Worm (Caenorhabditis elegans) whole organism, L4/young adult: ENCODE results near the gene C28H8.8.

Experiments
- W03F9.2 ChIP-seq: fragments of 150-350 bp; optimal IDR thresholded peaks from 2 replicates; lab custom pipeline; 2014; ENCODE audit warnings: missing biosample characterization, missing genetic modification characterization
- dao-5 ChIP-seq: sonication (generic microtip); optimal IDR thresholded peaks from 2 replicates; lab custom pipeline; 2016; ENCODE audit warnings: missing genotype, missing genetic modification characterization, moderate library complexity, missing compliant biosample characterization
- him-1 ChIP-seq: sonication (generic microtip); optimal IDR thresholded peaks from 2 replicates; lab custom pipeline; 2016; ENCODE audit warnings: missing genotype, missing genetic modification reagents, missing genetic modification characterization, missing compliant biosample characterization

The C28H8.8 gene

DNA sequence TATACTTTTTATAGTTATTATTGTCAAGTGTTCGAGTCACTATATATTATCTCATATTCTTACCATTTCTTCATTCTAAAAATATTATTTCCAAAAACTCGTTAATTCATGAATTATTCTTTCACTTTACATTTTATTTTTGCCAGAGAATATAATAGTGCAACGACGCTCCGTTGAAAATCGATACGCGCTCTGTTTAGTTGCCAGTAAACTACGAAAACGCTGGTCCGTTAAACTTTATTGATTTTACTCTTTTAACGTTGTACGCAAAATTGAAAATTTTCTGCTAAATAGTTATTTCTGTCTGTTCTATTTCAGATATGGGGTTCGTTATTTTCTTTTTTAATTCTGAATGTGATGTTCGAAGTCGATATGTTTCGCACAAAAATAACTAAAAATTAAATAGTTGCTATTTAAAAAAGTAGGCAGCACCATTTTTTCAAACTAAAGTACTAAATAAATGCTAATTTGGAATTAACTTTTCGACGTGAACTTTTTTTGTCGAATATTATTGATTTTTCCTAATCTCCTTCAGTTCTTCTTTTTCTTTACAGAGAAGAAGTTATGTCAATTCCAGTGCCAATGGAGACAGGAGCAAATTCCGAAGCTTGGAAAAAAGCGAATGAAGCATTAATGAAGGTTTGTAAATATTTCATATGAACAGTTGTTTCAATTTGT is 9.1 kb downstream of the C28H8.8 start, which contains the start of gene hpo-10:
Gene hpo-10 (plus strand): TSS at position 199 of the 678 bp plus-strand sequence.
- TF ChIP-seq him-1 (tag; lab: Kevin White, UChicago) (no peak), dao-5 (tag; lab: Kevin White, UChicago) (no peak), W03F9.2 (tag; lab: Kevin White, UChicago) (no peak)

DNA sequence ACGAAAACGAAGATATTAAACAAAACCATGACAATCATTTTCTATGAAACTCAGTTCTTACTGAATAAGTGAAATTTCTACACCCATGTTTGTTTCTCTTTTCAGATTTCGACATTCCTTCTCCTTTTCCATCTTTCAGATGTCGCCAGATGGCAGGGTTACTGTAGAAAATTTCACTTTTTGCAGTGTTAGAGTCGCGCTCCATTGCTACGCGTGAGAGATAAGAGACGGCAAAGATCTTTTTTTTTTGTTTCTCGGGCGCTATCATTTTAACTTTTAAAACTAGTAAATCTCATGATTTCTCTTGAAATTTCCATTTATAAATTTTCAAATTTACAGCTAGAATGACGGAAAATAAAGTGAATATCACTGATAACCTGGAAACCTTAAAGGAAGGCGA is 10.4 kb downstream of the C28H8.8 start, which contains the start of the genes mig-21 and F01F1.2:
Gene mig-21 (minus strand): TSS at position 166 of the 400 bp plus-strand sequence.
Gene F01F1.2 (plus strand): TSS at position 340 of the 400 bp plus-strand sequence.
- TF ChIP-seq W03F9.2 (tag; lab: Kevin White, UChicago) (no peak), dao-5 (tag; lab: Kevin White, UChicago) (no peak), him-1 (tag; lab: Kevin White, UChicago) (no peak)

DNA sequence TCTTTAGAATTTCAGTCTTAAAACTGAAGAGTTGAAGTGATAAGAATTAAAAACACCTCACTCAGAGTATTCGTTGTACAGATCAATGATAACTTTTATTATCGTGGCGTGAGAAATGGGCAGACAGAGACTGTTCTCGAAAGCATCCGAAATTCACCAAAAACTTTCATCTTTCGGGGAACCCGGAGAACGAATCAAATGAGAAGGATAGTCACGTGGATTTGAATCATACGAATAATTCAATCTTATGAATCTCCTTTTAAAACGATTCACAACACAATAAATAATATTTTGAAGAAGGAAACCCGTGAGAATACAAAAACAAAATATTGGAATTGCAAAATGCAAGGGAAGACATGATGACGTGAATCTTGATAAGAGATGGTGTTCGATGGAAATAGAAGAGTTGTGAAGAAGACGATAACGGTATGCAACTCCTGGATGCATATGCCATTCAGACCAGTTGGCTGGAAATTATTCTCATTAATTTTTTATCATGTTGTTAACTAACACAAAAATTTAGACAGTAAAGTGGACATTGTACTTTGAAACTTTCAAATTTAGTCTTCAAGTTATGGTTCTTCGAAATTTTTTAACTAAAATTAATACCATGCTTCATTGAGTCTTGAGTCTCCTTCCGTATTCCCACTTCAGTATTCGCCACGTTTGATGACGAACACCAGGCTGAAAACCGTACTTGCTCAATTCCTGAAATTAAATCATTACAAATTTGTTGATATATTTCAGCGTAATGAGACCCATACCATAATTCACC is 11.5 kb downstream of the C28H8.8 start:
- TF ChIP-seq him-1 (tag; lab: Kevin White, UChicago): no peak
- TF ChIP-seq dao-5 (tag; lab: Kevin White, UChicago): no peak
- TF ChIP-seq W03F9.2 (tag; lab: Kevin White, UChicago): no peak

DNA sequence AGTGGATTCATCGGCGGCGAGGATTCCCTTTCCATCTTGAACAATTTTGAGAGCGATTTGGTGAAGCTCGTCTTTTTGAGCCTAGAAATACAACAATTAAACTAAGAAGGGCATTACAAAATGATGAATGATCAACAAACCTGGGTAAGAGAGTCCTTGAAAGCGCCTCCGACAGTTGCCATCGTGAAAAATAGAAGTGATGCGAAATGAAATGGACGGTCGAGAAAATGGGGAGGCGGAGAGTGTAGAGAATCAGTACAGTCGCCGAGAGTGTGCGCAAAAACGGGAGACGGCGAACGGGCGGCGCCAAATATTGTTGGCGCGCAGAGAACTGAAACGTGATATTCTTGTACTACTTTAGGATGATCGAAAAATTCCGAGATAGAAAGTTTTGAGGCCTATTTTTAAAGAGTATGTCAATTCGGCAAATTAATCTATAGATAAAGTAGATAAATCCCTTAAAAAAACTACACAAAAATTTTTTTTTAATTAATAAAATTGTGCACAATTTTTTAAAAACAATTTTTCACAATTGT is 12.4 kb downstream of the C28H8.8 start, which contains the start of gene aldo-2:
Gene aldo-2 (minus strand): TSS at position 486 of the 536 bp plus-strand sequence.
- TF ChIP-seq him-1 (tag; lab: Kevin White, UChicago): no peak
- TF ChIP-seq dao-5 (tag; lab: Kevin White, UChicago): no peak
- TF ChIP-seq W03F9.2 (tag; lab: Kevin White, UChicago): no peak

DNA sequence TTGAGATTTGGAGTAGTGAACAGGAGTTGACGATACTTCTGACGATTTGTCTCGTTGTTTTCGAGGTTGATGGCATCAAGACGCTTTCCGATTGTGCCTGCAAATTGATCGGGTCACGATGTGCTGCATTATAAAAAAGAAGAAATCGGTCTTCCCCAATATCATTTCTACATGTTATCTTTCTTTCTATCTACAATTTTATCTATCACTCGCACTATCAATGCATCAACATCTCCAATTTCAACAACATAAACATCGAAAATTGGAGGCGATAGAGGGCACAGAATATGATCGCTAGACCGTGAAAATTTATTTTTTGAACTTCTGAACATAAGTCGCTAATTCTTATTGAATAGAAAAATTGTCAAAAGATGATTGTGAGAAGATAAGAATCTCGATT is 12.9 kb downstream of the C28H8.8 start:
- no peak for TF ChIP-seq W03F9.2 (tag; lab: Kevin White, UChicago)
- TF ChIP-seq dao-5 (tag; lab: Kevin White, UChicago): no peak
- no peak for TF ChIP-seq him-1 (tag; lab: Kevin White, UChicago)

DNA sequence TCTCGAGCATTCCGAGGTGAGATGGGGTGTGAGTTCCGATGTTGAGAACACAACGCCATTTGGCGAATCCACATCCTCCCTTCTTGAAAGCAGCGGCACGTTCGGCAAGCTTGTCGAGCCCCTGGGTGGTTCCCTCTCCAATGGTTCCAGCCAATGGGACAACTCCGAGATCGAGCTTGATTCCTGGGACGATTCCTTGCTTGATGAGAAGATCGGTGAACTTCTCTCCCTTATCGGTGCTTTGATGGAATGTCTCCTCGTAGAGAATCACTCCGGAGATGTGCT is 13.2 kb downstream of the C28H8.8 start:
- TF ChIP-seq W03F9.2 (tag; lab: Kevin White, UChicago) (no peak), dao-5 (tag; lab: Kevin White, UChicago) (no peak), him-1 (tag; lab: Kevin White, UChicago) (no peak)

DNA sequence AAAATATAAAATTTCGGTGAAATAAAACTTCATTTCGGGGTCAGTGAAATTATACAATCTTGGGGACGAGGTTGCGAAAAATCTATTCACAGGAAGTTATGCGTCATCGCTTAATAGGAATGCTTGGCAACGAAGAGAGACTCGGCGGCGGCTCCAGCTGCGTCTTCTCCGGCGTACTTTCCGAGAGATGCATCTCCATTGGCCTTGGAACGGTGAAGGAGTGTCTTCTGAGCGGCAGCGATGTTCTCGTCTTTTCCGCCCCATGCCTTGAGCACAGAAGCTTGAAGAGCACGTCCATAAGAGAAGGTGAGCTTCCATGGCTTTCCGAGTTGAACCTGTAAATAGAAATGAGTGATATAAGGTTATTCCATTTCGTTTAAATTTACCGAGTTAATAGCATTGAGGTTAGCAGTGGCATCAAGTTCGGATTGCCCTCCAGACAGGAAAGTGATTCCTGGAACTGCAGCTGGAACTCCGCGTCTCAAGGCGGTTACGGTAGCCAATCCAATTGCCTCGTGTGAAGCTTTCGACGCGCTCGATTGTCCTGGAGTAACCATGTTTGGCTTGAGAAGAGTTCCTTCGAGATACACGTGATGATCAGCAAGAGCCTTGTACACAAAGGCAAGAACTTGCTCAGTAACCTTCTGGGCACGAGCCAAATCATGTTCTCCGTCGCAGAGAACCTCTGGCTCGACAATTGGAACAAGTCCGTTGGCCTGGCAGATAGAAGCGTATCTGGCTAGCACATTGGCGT is 13.7 kb downstream of the C28H8.8 start:
- no peak for TF ChIP-seq W03F9.2 (tag; lab: Kevin White, UChicago)
- no peak for TF ChIP-seq dao-5 (tag; lab: Kevin White, UChicago)
- no peak for TF ChIP-seq him-1 (tag; lab: Kevin White, UChicago)

DNA sequence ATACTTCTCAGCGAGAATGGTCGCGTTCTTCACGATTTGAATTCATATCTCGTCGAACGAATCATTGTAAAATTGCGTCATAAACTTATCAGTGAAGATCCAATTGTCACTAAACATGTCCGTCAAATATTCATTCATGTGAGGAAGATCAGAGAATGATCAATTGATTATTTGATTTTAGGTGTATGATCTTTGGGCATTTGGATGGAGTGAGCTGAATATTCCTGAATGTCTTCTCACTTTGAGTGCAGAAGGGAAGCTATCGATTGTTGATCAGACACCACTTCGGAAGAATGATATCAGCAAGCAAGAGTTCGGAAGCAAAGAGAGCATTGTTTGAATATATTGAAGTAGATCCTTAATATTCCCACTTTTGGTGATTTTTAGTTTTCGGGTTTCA is 14.3 kb downstream of the C28H8.8 start:
- no peak for TF ChIP-seq W03F9.2 (tag; lab: Kevin White, UChicago)
- no peak for TF ChIP-seq him-1 (tag; lab: Kevin White, UChicago)
- no peak for TF ChIP-seq dao-5 (tag; lab: Kevin White, UChicago)

DNA sequence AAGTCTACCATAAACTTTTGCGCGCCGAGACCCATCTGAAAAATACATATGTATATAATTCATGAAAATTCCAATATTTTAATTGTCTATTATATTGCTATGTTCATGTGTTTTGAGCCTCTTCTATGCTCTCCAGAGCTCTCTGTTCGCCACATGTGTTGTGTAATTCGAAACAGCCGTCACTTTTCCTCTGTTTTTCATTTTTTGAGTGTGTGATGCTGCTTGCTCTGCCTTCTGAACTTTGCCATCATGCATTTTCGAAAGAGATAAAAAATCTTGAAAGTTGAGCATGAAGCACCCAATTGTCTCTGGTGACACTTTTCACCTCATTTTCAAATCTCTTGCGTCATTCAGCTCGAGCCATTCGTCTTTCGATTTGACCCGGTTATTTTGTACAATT is 16.3 kb downstream of the C28H8.8 start:
- TF ChIP-seq dao-5 (tag; lab: Kevin White, UChicago) (no peak), W03F9.2 (tag; lab: Kevin White, UChicago) (no peak), him-1 (tag; lab: Kevin White, UChicago) (no peak)

DNA sequence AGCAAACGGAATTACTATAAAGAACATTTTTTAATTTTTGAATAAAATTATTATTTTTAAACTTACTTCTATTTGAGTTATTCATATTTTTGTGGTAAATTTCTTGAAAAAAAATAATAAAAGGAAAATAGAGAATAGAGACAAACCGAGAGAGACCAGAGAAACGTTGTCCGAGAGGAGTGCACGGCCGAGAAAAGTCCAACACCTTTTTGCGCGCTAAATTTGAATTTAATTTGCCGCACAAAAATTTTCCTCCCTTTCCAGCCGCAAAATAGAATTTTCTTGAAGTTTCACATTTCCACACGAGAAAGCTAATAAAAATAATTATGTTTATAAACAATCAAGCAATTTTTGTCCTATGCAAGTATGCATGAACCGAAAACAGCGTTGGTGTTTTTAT is 16.8 kb downstream of the C28H8.8 start, which contains the start of the genes F01F1.11 and F01F1.3:
Gene F01F1.11 (minus strand): TSS at position 118 of the 400 bp plus-strand sequence.
Gene F01F1.3 (plus strand): TSS at position 179 of the 400 bp plus-strand sequence.
- TF ChIP-seq dao-5 (tag; lab: Kevin White, UChicago) (no peak), W03F9.2 (tag; lab: Kevin White, UChicago) (peak; percentile 69)

DNA sequence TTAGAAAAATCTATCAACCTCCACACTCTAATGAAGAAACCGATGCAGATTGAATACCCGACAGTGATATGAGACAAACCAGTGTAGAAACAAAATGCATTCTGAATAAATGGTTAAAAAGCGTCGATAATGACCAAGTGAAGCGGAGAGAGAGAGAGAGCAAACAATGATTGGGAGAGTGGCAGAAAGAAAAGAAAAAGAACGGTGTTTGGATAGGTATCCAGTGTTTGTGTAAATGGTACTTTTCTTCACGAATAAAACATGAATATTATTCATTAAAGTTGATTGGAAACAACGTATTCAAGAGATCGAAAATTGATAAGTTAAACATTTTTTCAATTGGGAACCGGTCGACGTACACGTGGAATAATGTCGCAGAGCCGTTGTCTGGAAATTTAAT is 19.1 kb downstream of the C28H8.8 start, which contains the start of gene F01F1.15:
Gene F01F1.15 (minus strand): TSS at position 101 of the 400 bp plus-strand sequence.
- TF ChIP-seq dao-5 (tag; lab: Kevin White, UChicago): no peak
- TF ChIP-seq W03F9.2 (tag; lab: Kevin White, UChicago): no peak
- TF ChIP-seq him-1 (tag; lab: Kevin White, UChicago): no peak

DNA sequence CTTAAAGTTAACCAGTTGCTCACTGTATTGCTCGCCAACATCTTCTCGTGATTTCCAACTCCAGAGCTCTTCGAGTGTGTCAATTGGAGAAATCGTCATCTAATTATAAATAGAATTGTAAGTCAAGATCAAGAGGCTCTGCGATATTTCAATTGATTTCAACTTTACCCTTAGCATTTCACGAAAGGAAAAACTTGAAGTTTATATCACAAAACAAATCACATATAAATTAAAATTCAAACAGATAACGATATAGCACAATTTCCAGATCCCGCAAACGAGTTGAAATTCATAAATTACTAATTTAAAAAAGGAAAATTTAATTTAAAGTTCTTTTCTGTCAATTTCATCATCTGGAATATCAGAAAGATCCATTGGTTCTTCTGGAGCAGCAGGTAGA is 20.2 kb downstream of the C28H8.8 start, which contains the start of gene eng-1:
Gene eng-1 (minus strand): TSS at position 101 of the 400 bp plus-strand sequence.
- TF ChIP-seq W03F9.2 (tag; lab: Kevin White, UChicago): no peak
